Worm (Caenorhabditis elegans): ENCODE results near the gene clec-2.

DNA sequence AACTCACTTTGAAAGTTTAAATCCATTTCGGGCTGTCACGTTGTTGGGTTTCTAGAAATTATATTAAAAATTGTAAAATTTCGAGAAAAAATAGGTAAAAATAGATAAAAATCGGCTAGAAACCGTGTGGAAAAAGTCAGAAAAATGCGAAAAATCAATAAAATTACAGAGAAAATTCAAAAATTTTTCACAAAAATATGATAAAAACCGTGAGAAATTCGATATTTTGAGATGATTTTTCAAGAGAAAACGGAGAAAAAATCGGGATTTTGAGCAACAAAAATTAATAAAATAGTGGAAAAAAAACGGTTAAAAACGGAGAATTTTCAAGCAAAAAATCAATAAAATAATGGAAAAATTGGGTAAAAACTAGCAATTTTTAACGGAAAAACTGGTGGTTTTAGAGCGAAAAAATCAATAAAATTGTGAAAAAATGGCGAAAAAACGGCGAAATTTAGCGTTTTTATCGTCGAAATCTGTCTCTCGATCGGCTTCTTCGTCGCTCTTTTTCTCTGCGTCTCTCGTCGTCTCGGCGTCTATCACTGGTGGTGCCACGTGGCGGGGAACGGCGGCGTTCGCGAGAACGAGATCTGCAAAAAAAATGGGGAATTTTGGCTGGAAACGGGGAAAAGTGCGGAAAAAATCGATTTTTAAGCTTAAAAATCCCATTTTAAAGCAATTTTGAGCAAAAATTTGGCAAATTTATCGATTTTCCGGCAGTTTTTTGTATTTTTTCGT is 48.0 kb upstream of the clec-2 start, which contains the start of gene Y25C1A.7:
- TF ChIP-seq W03F9.2 (tag; optimal IDR thresholded peaks at IDR 0.05): no peak
- TF ChIP-seq dao-5 (tag; optimal IDR thresholded peaks at IDR 0.05): no peak
